Fruit fly (Drosophila melanogaster) whole organism, embryonic: ENCODE data around the gene CG11670.

ENCODE experiments used
- CG42726 ChIP-seq: fragments of 200-800 bp; sonication (Bioruptor generic); IDR thresholded peaks from 2 replicates; pipeline ENCODE4 v1.3.6; 2022; ENCODE audit warnings: missing biosample characterization, missing genetic modification characterization; ENCODE audit not compliant: partially characterized antibody
- CG4707 ChIP-seq: fragments of 200-800 bp; sonication (Bioruptor generic); optimal IDR thresholded peaks from 2 replicates; lab custom pipeline; 2018; ENCODE audit warnings: missing biosample characterization, mild to moderate bottlenecking, missing genetic modification characterization, moderate library complexity
- Sin3A ChIP-seq: fragments of >200 bp; optimal IDR thresholded peaks from 2 replicates; lab custom pipeline; 2018
- br ChIP-seq: fragments of >200 bp; optimal IDR thresholded peaks from 2 replicates; lab custom pipeline; 2017
- ewg ChIP-seq: fragments of 200-800 bp; sonication (Bioruptor generic); optimal IDR thresholded peaks from 3 replicates; lab custom pipeline; 2017; ENCODE audit warnings: mild to moderate bottlenecking, missing biosample characterization, missing genetic modification reagents, missing genetic modification characterization
- hth ChIP-seq: fragments of >200 bp; optimal IDR thresholded peaks from 2 replicates; lab custom pipeline; 2017; ENCODE audit warnings: inconsistent platforms
- prd ChIP-seq, 3 experiments: fragments of >200 bp in 2 of 3; fragments of 200-800 bp in 1 of 3; sonication (Bioruptor generic) in 1 of 3; optimal IDR thresholded peaks in 2 of 3; IDR thresholded peaks in 1 of 3; 2 replicates in 2 of 3; 3 replicates in 1 of 3; pipeline versions ENCODE4 v1.3.6 to Lab custom; 2017 to 2022; ENCODE audit warnings: missing biosample characterization in 1 of 3, missing genetic modification characterization in 1 of 3
- rib ChIP-seq: fragments of 200-800 bp; sonication (Bioruptor generic); IDR thresholded peaks from 2 replicates; pipeline ENCODE4 v1.3.6; 2022; ENCODE audit warnings: missing biosample characterization, missing genetic modification characterization

dm6 chr3R:13073174-13073573 is 31.3 kb downstream of the CG11670 start:
- TF ChIP-seq ewg: peak; percentile 12
- TF ChIP-seq hth (lab: Kevin White, UChicago): no peak
- no peak for TF ChIP-seq rib (GFP tag; lab: Robert Waterston, UW)
- no peak for TF ChIP-seq CG4707 (GFP tag; lab: Kevin White, UChicago)
- no peak for TF ChIP-seq CG42726 (GFP tag; lab: Robert Waterston, UW)
- no peak for TF ChIP-seq br (lab: Kevin White, UChicago)
- no peak for TF ChIP-seq prd (optimal IDR thresholded peaks at IDR 0.05; lab: Kevin White, UChicago)
- no peak for TF ChIP-seq prd (GFP tag; IDR thresholded peaks at IDR 0.05; lab: Robert Waterston, UW)
- TF ChIP-seq Sin3A (lab: Kevin White, UChicago): no peak
